1 fruit fly cellular context compared by ENCODE assay signal in genomic region chr3L:1247627-1248295, dm6.
TF ChIP-seq lines count a peak whose summit lies in the region.

Gene Psf1, minus strand, starts transcription at chr3L:1247677.
Gene Sac1, plus strand, starts transcription at chr3L:1247817.

TF ChIP-seq in whole organism, embryonic, 481 proteins besides CTCF, POLR2A, EP300 and RAD21 (continued from another document and continues in another):
- no peak for TF ChIP-seq Elba2 (GFP tag; optimal IDR thresholded peaks at IDR 0.05; lab: Kevin White, UChicago)
- no peak for TF ChIP-seq seq (GFP tag; IDR thresholded peaks at IDR 0.05; lab: Robert Waterston, UW)
- no peak for TF ChIP-seq disco-r (GFP tag; optimal IDR thresholded peaks at IDR 0.05; lab: Kevin White, UChicago)
- TF ChIP-seq Nf-YC (tag; optimal IDR thresholded peaks at IDR 0.05; lab: Kevin White, UChicago): no peak
- no peak for TF ChIP-seq CG15269 (tag; optimal IDR thresholded peaks at IDR 0.05; lab: Kevin White, UChicago)
- 0 out of 3 replicates have a peak, but pooled peaks have one; percentile 11 for TF ChIP-seq Optix (GFP tag; IDR thresholded peaks at IDR 0.05; lab: Robert Waterston, UW)
- no peak for TF ChIP-seq Lpt (GFP tag; optimal IDR thresholded peaks at IDR 0.05; lab: Kevin White, UChicago)
- TF ChIP-seq Ets97D (GFP tag; optimal IDR thresholded peaks at IDR 0.05; lab: Kevin White, UChicago): peak; percentile 74
- TF ChIP-seq Atf6 (GFP tag; IDR thresholded peaks at IDR 0.05; lab: Robert Waterston, UW): no peak
- TF ChIP-seq MESR4 (GFP tag; optimal IDR thresholded peaks at IDR 0.05; lab: Kevin White, UChicago): peak; percentile 90
- TF ChIP-seq NFAT (GFP tag; IDR thresholded peaks at IDR 0.05; lab: Robert Waterston, UW): peak; percentile 43; the same call in 1 of the 2 replicates
- no peak for TF ChIP-seq CG1024 (GFP tag; IDR thresholded peaks at IDR 0.05; lab: Robert Waterston, UW)
- no peak for TF ChIP-seq CG15073 (GFP tag; optimal IDR thresholded peaks at IDR 0.05; lab: Kevin White, UChicago)
- TF ChIP-seq zf30C (GFP tag; optimal IDR thresholded peaks at IDR 0.05; lab: Kevin White, UChicago): no peak
- TF ChIP-seq pfk (GFP tag; optimal IDR thresholded peaks at IDR 0.05; lab: Kevin White, UChicago): no peak
- TF ChIP-seq hkb (optimal IDR thresholded peaks at IDR 0.05; lab: Kevin White, UChicago): peak; percentile 30
- no peak for TF ChIP-seq hkb (GFP tag; IDR thresholded peaks at IDR 0.05; lab: Robert Waterston, UW)
- TF ChIP-seq Bdp1 (GFP tag; optimal IDR thresholded peaks at IDR 0.05; lab: Kevin White, UChicago): peak; percentile 31
- TF ChIP-seq CG18011 (GFP tag; optimal IDR thresholded peaks at IDR 0.05; lab: Kevin White, UChicago): no peak
- peak; percentile 7 for TF ChIP-seq pnt (GFP tag; optimal IDR thresholded peaks at IDR 0.05; lab: Kevin White, UChicago)
- TF ChIP-seq CG32767 (GFP tag; IDR thresholded peaks at IDR 0.05; lab: Robert Waterston, UW): no peak
- TF ChIP-seq usp (GFP tag; optimal IDR thresholded peaks at IDR 0.05; lab: Kevin White, UChicago): no peak
- no peak for TF ChIP-seq CG6813 (GFP tag; optimal IDR thresholded peaks at IDR 0.05; lab: Kevin White, UChicago)
- peak; percentile 65 for TF ChIP-seq HLH54F (GFP tag; optimal IDR thresholded peaks at IDR 0.05; lab: Kevin White, UChicago)
- no peak for TF ChIP-seq Awh (GFP tag; IDR thresholded peaks at IDR 0.05; lab: Robert Waterston, UW)
- peak; percentile 24 for TF ChIP-seq CG9876 (GFP tag; optimal IDR thresholded peaks at IDR 0.05; lab: Kevin White, UChicago)
- TF ChIP-seq CG32532 (GFP tag; IDR thresholded peaks at IDR 0.05; lab: Robert Waterston, UW): peak; percentile 59
- no peak for TF ChIP-seq kah (GFP tag; optimal IDR thresholded peaks at IDR 0.05; lab: Kevin White, UChicago)
- TF ChIP-seq chn (GFP tag; optimal IDR thresholded peaks at IDR 0.05; lab: Kevin White, UChicago): peak; percentile 18
- TF ChIP-seq CG4424 (GFP tag; optimal IDR thresholded peaks at IDR 0.05; lab: Kevin White, UChicago): peak; percentile 44
- TF ChIP-seq Usf (GFP tag; optimal IDR thresholded peaks at IDR 0.05; lab: Kevin White, UChicago): no peak
- TF ChIP-seq CG18262 (tag; optimal IDR thresholded peaks at IDR 0.05; lab: Kevin White, UChicago): peak; percentile 48
- peak; percentile 55 for TF ChIP-seq ind (GFP tag; optimal IDR thresholded peaks at IDR 0.05; lab: Kevin White, UChicago)
- TF ChIP-seq CG12299 (tag; optimal IDR thresholded peaks at IDR 0.05; lab: Kevin White, UChicago): no peak
- peak; percentile 96 for TF ChIP-seq Ets65A (GFP tag; lab: Kevin White, UChicago)
- TF ChIP-seq Vsx1 (GFP tag; optimal IDR thresholded peaks at IDR 0.05; lab: Kevin White, UChicago): no peak
- no peak for TF ChIP-seq CG7745 (tag; optimal IDR thresholded peaks at IDR 0.05; lab: Kevin White, UChicago)
- TF ChIP-seq CG30431 (GFP tag; optimal IDR thresholded peaks at IDR 0.05; lab: Kevin White, UChicago): no peak
- TF ChIP-seq CG16815 (GFP tag; optimal IDR thresholded peaks at IDR 0.05; lab: Kevin White, UChicago): peak; percentile 5
- no peak for TF ChIP-seq cwo (GFP tag; optimal IDR thresholded peaks at IDR 0.05; lab: Kevin White, UChicago)
- peak; percentile 89 for TF ChIP-seq unc-4 (GFP tag; IDR thresholded peaks at IDR 0.05; lab: Robert Waterston, UW; ENCODE audit: partially characterized antibody)
- TF ChIP-seq al (GFP tag; IDR thresholded peaks at IDR 0.05; lab: Robert Waterston, UW): 0 out of 2 replicates have a peak, but pooled peaks have one; percentile 29
- TF ChIP-seq mirr (GFP tag; optimal IDR thresholded peaks at IDR 0.05; lab: Kevin White, UChicago): no peak
- TF ChIP-seq stc (GFP tag; IDR thresholded peaks at IDR 0.05; lab: Robert Waterston, UW): no peak
- no peak for TF ChIP-seq CG4707 (GFP tag; optimal IDR thresholded peaks at IDR 0.05; lab: Kevin White, UChicago)
- TF ChIP-seq sima (GFP tag; optimal IDR thresholded peaks at IDR 0.05; lab: Kevin White, UChicago): no peak
- TF ChIP-seq GATAe (GFP tag; conservative IDR thresholded peaks at IDR 0.05; lab: Robert Waterston, UW): no peak
- TF ChIP-seq Dref (GFP tag; IDR thresholded peaks at IDR 0.05; lab: Robert Waterston, UW): peak; percentile 57
- peak; percentile 58 for TF ChIP-seq sisA (GFP tag; IDR thresholded peaks at IDR 0.05; lab: Robert Waterston, UW)
- peak; percentile 75 for TF ChIP-seq CG17361 (GFP tag; IDR thresholded peaks at IDR 0.05; lab: Robert Waterston, UW)
- TF ChIP-seq tx (GFP tag; optimal IDR thresholded peaks at IDR 0.05; lab: Kevin White, UChicago): peak; percentile 62
- TF ChIP-seq Ssrp (tag; optimal IDR thresholded peaks at IDR 0.05; lab: Kevin White, UChicago): peak; percentile 13
- peak; percentile 81 for TF ChIP-seq Sry-β (GFP tag; optimal IDR thresholded peaks at IDR 0.05; lab: Kevin White, UChicago)
- peak; percentile 45 for TF ChIP-seq CG10147 (GFP tag; optimal IDR thresholded peaks at IDR 0.05; lab: Kevin White, UChicago)
- TF ChIP-seq tio (GFP tag; optimal IDR thresholded peaks at IDR 0.05; lab: Kevin White, UChicago): no peak
- TF ChIP-seq CG8924 (tag; optimal IDR thresholded peaks at IDR 0.05; lab: Kevin White, UChicago): peak; percentile 10
- peak; percentile 60 for TF ChIP-seq CG15601 (tag; optimal IDR thresholded peaks at IDR 0.05; lab: Kevin White, UChicago)
- TF ChIP-seq CG14014 (GFP tag; IDR thresholded peaks at IDR 0.05; lab: Robert Waterston, UW): no peak
- TF ChIP-seq CG9727 (GFP tag; optimal IDR thresholded peaks at IDR 0.05; lab: Kevin White, UChicago): peak; percentile 46
- no peak for TF ChIP-seq croc (GFP tag; conservative IDR thresholded peaks at IDR 0.05; lab: Robert Waterston, UW)
- TF ChIP-seq CrebB (tag; optimal IDR thresholded peaks at IDR 0.05; lab: Kevin White, UChicago): no peak
- TF ChIP-seq kni (GFP tag; optimal IDR thresholded peaks at IDR 0.05; lab: Kevin White, UChicago): peak; percentile 13
- TF ChIP-seq sug (tag; optimal IDR thresholded peaks at IDR 0.05; lab: Kevin White, UChicago): peak; percentile 65
- no peak for TF ChIP-seq CG31224 (GFP tag; IDR thresholded peaks at IDR 0.05; lab: Robert Waterston, UW)
- no peak for TF ChIP-seq Dip2 (GFP tag; IDR thresholded peaks at IDR 0.05; lab: Robert Waterston, UW)
- TF ChIP-seq CG6765 (GFP tag; optimal IDR thresholded peaks at IDR 0.05; lab: Kevin White, UChicago): no peak
- TF ChIP-seq maf-S (GFP tag; optimal IDR thresholded peaks at IDR 0.05; lab: Kevin White, UChicago): peak; percentile 26
- TF ChIP-seq cad (GFP tag; optimal IDR thresholded peaks at IDR 0.05; lab: Kevin White, UChicago): no peak
- peak; percentile 67 for TF ChIP-seq zfh2 (GFP tag; optimal IDR thresholded peaks at IDR 0.05; lab: Kevin White, UChicago)
- TF ChIP-seq schlank (tag; optimal IDR thresholded peaks at IDR 0.05; lab: Kevin White, UChicago): no peak
- TF ChIP-seq wek (GFP tag; optimal IDR thresholded peaks at IDR 0.05; lab: Kevin White, UChicago): peak; percentile 32
- peak; percentile 65 for TF ChIP-seq CG10267 (tag; optimal IDR thresholded peaks at IDR 0.05; lab: Kevin White, UChicago)
- TF ChIP-seq eve (GFP tag; optimal IDR thresholded peaks at IDR 0.05; lab: Kevin White, UChicago): no peak
- no peak for TF ChIP-seq exex (tag; optimal IDR thresholded peaks at IDR 0.05; lab: Kevin White, UChicago)
- no peak for TF ChIP-seq Hand (GFP tag; optimal IDR thresholded peaks at IDR 0.05; lab: Kevin White, UChicago)
- no peak for TF ChIP-seq Drgx (GFP tag; IDR thresholded peaks at IDR 0.05; lab: Robert Waterston, UW)
- TF ChIP-seq Antp (GFP tag; optimal IDR thresholded peaks at IDR 0.05; lab: Kevin White, UChicago): peak; percentile 72
- TF ChIP-seq mam (GFP tag; optimal IDR thresholded peaks at IDR 0.05; lab: Kevin White, UChicago): peak; percentile 68
- TF ChIP-seq hbn (GFP tag; IDR thresholded peaks at IDR 0.05; lab: Robert Waterston, UW; ENCODE audit: partially characterized antibody): peak; percentile 73
- TF ChIP-seq Aef1 (GFP tag; IDR thresholded peaks at IDR 0.05; lab: Robert Waterston, UW): 0 out of 3 replicates have a peak, but pooled peaks have one; percentile 25
- peak; percentile 13; the same call in 1 of the 2 replicates for TF ChIP-seq Nf-YA (GFP tag; IDR thresholded peaks at IDR 0.05; lab: Robert Waterston, UW)
- TF ChIP-seq Taf1 (GFP tag; IDR thresholded peaks at IDR 0.05; lab: Robert Waterston, UW): no peak
- TF ChIP-seq CG31388 (GFP tag; optimal IDR thresholded peaks at IDR 0.05; lab: Kevin White, UChicago): no peak
- peak; percentile 93 for TF ChIP-seq CG16863 (GFP tag; optimal IDR thresholded peaks at IDR 0.05; lab: Kevin White, UChicago)
- no peak for TF ChIP-seq CG12769 (tag; optimal IDR thresholded peaks at IDR 0.05; lab: Kevin White, UChicago)
- TF ChIP-seq CG12659 (GFP tag; optimal IDR thresholded peaks at IDR 0.05; lab: Kevin White, UChicago): peak; percentile 77
- peak; percentile 23 for TF ChIP-seq caup (GFP tag; optimal IDR thresholded peaks at IDR 0.05; lab: Kevin White, UChicago; ENCODE audit: severe bottlenecking)
- TF ChIP-seq Med (GFP tag; lab: Kevin White, UChicago): peak; percentile 88
- TF ChIP-seq gsb (GFP tag; IDR thresholded peaks at IDR 0.05; lab: Robert Waterston, UW): no peak
- peak; percentile 95 for TF ChIP-seq Dll (GFP tag; IDR thresholded peaks at IDR 0.05; lab: Robert Waterston, UW; ENCODE audit: partially characterized antibody)
- peak; percentile 17 for TF ChIP-seq Mad (GFP tag; optimal IDR thresholded peaks at IDR 0.05; lab: Kevin White, UChicago)
- peak; percentile 71 for TF ChIP-seq CoRest (tag; optimal IDR thresholded peaks at IDR 0.05; lab: Kevin White, UChicago)
- no peak for TF ChIP-seq prd (optimal IDR thresholded peaks at IDR 0.05; lab: Kevin White, UChicago)
- peak; percentile 71 for TF ChIP-seq prd (GFP tag; IDR thresholded peaks at IDR 0.05; lab: Robert Waterston, UW)
- no peak for TF ChIP-seq scrt (GFP tag; optimal IDR thresholded peaks at IDR 0.05; lab: Kevin White, UChicago)
- TF ChIP-seq CG5180 (GFP tag; optimal IDR thresholded peaks at IDR 0.05; lab: Kevin White, UChicago): no peak
- peak; percentile 74 for TF ChIP-seq dm (GFP tag; optimal IDR thresholded peaks at IDR 0.05; lab: Kevin White, UChicago)
- peak; percentile 50 for TF ChIP-seq Atf3 (GFP tag; optimal IDR thresholded peaks at IDR 0.05; lab: Kevin White, UChicago)
- TF ChIP-seq eyg (GFP tag; optimal IDR thresholded peaks at IDR 0.05; lab: Kevin White, UChicago): peak; percentile 7
- 0 out of 3 replicates have a peak, but pooled peaks have one; percentile 27 for TF ChIP-seq ci (GFP tag; IDR thresholded peaks at IDR 0.05; lab: Robert Waterston, UW)
- no peak for TF ChIP-seq CG10209 (GFP tag; optimal IDR thresholded peaks at IDR 0.05; lab: Kevin White, UChicago)
- 0 out of 3 replicates have a peak, but pooled peaks have one; percentile 26 for TF ChIP-seq tgo (GFP tag; IDR thresholded peaks at IDR 0.05; lab: Robert Waterston, UW)
- TF ChIP-seq fd102C (GFP tag; optimal IDR thresholded peaks at IDR 0.05; lab: Kevin White, UChicago): no peak
- TF ChIP-seq PHDP (tag; optimal IDR thresholded peaks at IDR 0.05; lab: Kevin White, UChicago): no peak
- TF ChIP-seq pum (GFP tag; optimal IDR thresholded peaks at IDR 0.05; lab: Kevin White, UChicago): peak; percentile 58
- peak; percentile 69 for TF ChIP-seq YL-1 (GFP tag; optimal IDR thresholded peaks at IDR 0.05; lab: Kevin White, UChicago)
- peak; percentile 60 for TF ChIP-seq Max (GFP tag; optimal IDR thresholded peaks at IDR 0.05; lab: Kevin White, UChicago)
- peak; percentile 36; the same call in 1 of the 3 replicates for TF ChIP-seq zfh1 (GFP tag; IDR thresholded peaks at IDR 0.05; lab: Robert Waterston, UW)
- no peak for TF ChIP-seq CG18619 (GFP tag; optimal IDR thresholded peaks at IDR 0.05; lab: Kevin White, UChicago)
- peak; percentile 39 for TF ChIP-seq CG33213 (GFP tag; optimal IDR thresholded peaks at IDR 0.05; lab: Kevin White, UChicago)
- TF ChIP-seq Hmr (GFP tag; optimal IDR thresholded peaks at IDR 0.05; lab: Kevin White, UChicago): peak; percentile 23
- no peak for TF ChIP-seq fd3F (GFP tag; optimal IDR thresholded peaks at IDR 0.05; lab: Kevin White, UChicago)
- no peak for TF ChIP-seq bowl (GFP tag; IDR thresholded peaks at IDR 0.05; lab: Robert Waterston, UW)
- no peak for TF ChIP-seq vvl (GFP tag; IDR thresholded peaks at IDR 0.05; lab: Robert Waterston, UW)
- TF ChIP-seq CG7987 (GFP tag; optimal IDR thresholded peaks at IDR 0.05; lab: Kevin White, UChicago): no peak
- TF ChIP-seq trem (tag; optimal IDR thresholded peaks at IDR 0.05; lab: Kevin White, UChicago): peak; percentile 73
- peak; percentile 98 for TF ChIP-seq CG7357 (GFP tag; IDR thresholded peaks at IDR 0.05; lab: Robert Waterston, UW)
- TF ChIP-seq CG8290 (GFP tag; optimal IDR thresholded peaks at IDR 0.05; lab: Kevin White, UChicago): no peak
- TF ChIP-seq CG8290 (tag; optimal IDR thresholded peaks at IDR 0.05; lab: Kevin White, UChicago): peak in 1 of 2 experiments; percentile 27
- TF ChIP-seq CG11504 (tag; optimal IDR thresholded peaks at IDR 0.05; lab: Kevin White, UChicago): no peak
- no peak for TF ChIP-seq NC2α (GFP tag; optimal IDR thresholded peaks at IDR 0.05; lab: Kevin White, UChicago)
- TF ChIP-seq gem (tag; optimal IDR thresholded peaks at IDR 0.05; lab: Kevin White, UChicago): no peak
- no peak for TF ChIP-seq CG17612 (GFP tag; IDR thresholded peaks at IDR 0.05; lab: Robert Waterston, UW)
- no peak for TF ChIP-seq pros (GFP tag; optimal IDR thresholded peaks at IDR 0.05; lab: Kevin White, UChicago)
- TF ChIP-seq dysf (GFP tag; IDR thresholded peaks at IDR 0.05; lab: Robert Waterston, UW): peak; percentile 58; the same call in 1 of the 3 replicates
- TF ChIP-seq CG8281 (tag; optimal IDR thresholded peaks at IDR 0.05; lab: Kevin White, UChicago): no peak
- TF ChIP-seq CG4328 (GFP tag; optimal IDR thresholded peaks at IDR 0.05; lab: Kevin White, UChicago): no peak
- no peak for TF ChIP-seq abd-A (tag; optimal IDR thresholded peaks at IDR 0.05; lab: Kevin White, UChicago)
- TF ChIP-seq CG3407 (GFP tag; optimal IDR thresholded peaks at IDR 0.05; lab: Kevin White, UChicago): no peak
- no peak; the same call in 1 of the 2 replicates for TF ChIP-seq CG11247 (GFP tag; IDR thresholded peaks at IDR 0.05; lab: Robert Waterston, UW)
- no peak for TF ChIP-seq CG6854 (GFP tag; optimal IDR thresholded peaks at IDR 0.05; lab: Kevin White, UChicago)
- TF ChIP-seq CG31365 (tag; optimal IDR thresholded peaks at IDR 0.05; lab: Kevin White, UChicago): no peak
- TF ChIP-seq Neu2 (GFP tag; optimal IDR thresholded peaks at IDR 0.05; lab: Kevin White, UChicago; ENCODE audit: borderline replicate concordance): no peak
- no peak for TF ChIP-seq jigr1 (GFP tag; IDR thresholded peaks at IDR 0.05; lab: Robert Waterston, UW)
- peak; percentile 98 for TF ChIP-seq Sry-δ (GFP tag; optimal IDR thresholded peaks at IDR 0.05; lab: Kevin White, UChicago)
